Worm (Caenorhabditis elegans): ENCODE results near the gene Y50D4B.1.

Y50D4B.1 gene

DNA sequence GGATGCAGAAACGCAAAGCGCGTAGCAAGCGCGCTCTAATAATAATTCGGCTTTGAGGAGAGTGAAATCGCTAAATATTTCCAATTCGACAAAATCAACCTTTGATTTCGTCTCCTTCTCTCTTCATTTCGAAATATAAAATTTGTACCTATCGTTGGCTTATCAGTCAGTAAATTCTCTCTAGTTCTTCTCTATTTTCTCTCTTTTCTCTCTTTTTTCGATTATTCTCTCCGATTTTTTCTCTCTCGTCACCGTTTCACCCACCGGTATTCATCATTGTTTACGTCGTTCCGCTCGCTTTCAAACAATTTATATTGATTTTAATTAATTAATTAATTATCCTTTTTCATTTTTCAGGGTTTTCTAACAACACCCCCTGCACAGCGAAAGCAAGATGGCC lies 43.2 kb downstream of the Y50D4B.1 start, which contains the start of gene cmd-1:
TSS of gene cmd-1 (plus strand) at position 358 of the 400 bp plus-strand sequence.
- no peak for TF ChIP-seq ceh-31 (tag; optimal IDR thresholded peaks at IDR 0.05)
- TF ChIP-seq unc-55 (GFP tag; optimal IDR thresholded peaks at IDR 0.05): peak; percentile 12

DNA sequence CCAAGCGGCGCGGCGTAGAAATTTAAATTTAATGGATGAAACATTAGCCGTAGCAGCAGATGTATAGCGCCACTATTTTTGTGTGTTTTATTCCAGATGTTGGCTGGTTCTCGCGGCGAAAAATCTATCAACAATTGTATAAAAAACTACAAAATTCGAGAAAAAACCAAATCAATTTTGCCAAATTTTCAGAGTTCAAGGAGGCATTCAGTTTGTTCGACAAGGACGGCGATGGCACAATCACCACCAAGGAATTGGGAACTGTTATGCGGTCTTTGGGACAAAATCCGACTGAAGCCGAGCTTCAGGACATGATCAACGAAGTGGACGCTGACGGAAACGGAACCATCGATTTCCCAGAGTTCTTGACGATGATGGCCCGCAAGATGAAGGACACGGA lies 43.7 kb downstream of the Y50D4B.1 start:
- no peak for TF ChIP-seq hlh-30 (tag; optimal IDR thresholded peaks at IDR 0.05; ENCODE audit: insufficient read depth)
- TF ChIP-seq ceh-34 (tag; optimal IDR thresholded peaks at IDR 0.05): no peak
- no peak for TF ChIP-seq gmeb-2 (tag; optimal IDR thresholded peaks at IDR 0.05)
- no peak for TF ChIP-seq F13H6.1 (tag; optimal IDR thresholded peaks at IDR 0.05)
- TF ChIP-seq elt-2 (tag; optimal IDR thresholded peaks at IDR 0.05): no peak
- TF ChIP-seq lim-6 (tag; optimal IDR thresholded peaks at IDR 0.05): no peak
- TF ChIP-seq lin-11 (tag; optimal IDR thresholded peaks at IDR 0.05): no peak
- TF ChIP-seq eyg-1 (tag; optimal IDR thresholded peaks at IDR 0.05): no peak
- no peak for TF ChIP-seq che-1 (tag; optimal IDR thresholded peaks at IDR 0.05)
- no peak for TF ChIP-seq ceh-14 (tag; optimal IDR thresholded peaks at IDR 0.05)
- TF ChIP-seq pros-1 (tag; optimal IDR thresholded peaks at IDR 0.05): no peak

DNA sequence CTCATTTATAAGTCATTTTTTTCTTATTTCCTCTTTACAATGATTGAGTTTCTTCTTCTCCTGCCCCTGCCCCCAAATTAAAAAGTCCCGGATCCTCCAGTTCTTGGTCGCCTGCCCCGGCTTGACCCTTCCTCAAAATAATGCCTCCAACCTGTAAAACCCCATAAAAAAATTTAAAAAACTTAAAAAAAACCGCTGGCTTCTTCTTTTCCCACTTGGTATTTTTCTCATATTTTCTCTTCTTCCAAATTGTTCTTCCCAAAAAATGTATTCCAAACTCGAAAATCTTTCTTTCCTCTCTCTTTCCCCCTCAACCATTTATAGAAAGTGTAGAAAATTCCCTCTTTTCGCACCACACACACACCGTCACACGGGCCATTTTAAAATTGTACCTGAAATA lies 44.7 kb downstream of the Y50D4B.1 start:
- TF ChIP-seq K02D7.2 (tag; optimal IDR thresholded peaks at IDR 0.05) (no peak), ceh-6 (GFP tag; optimal IDR thresholded peaks at IDR 0.05) (no peak), C38D4.7 (GFP tag; optimal IDR thresholded peaks at IDR 0.05) (no peak), tbx-2 (tag; optimal IDR thresholded peaks at IDR 0.05) (no peak), syd-9 (tag; optimal IDR thresholded peaks at IDR 0.05) (no peak), hlh-13 (GFP tag; optimal IDR thresholded peaks at IDR 0.05) (no peak), hlh-15 (tag; optimal IDR thresholded peaks at IDR 0.05) (no peak), che-1 (tag; optimal IDR thresholded peaks at IDR 0.05) (no peak), hlh-8 (tag; optimal IDR thresholded peaks at IDR 0.05) (no peak), ref-2 (tag; optimal IDR thresholded peaks at IDR 0.05) (no peak), pha-2 (tag; optimal IDR thresholded peaks at IDR 0.05) (no peak), mec-3 (tag; optimal IDR thresholded peaks at IDR 0.05; ENCODE audit: borderline replicate concordance) (no peak), unc-86 (tag; optimal IDR thresholded peaks at IDR 0.05) (no peak), elt-2 (tag; optimal IDR thresholded peaks at IDR 0.05) (no peak), nfya-1 (tag; optimal IDR thresholded peaks at IDR 0.05) (no peak), pax-1 (tag; optimal IDR thresholded peaks at IDR 0.05) (no peak), hlh-30 (tag; optimal IDR thresholded peaks at IDR 0.05; ENCODE audit: insufficient read depth) (no peak), ceh-9 (tag; optimal IDR thresholded peaks at IDR 0.05) (no peak), dve-1 (tag; optimal IDR thresholded peaks at IDR 0.05) (no peak)

DNA sequence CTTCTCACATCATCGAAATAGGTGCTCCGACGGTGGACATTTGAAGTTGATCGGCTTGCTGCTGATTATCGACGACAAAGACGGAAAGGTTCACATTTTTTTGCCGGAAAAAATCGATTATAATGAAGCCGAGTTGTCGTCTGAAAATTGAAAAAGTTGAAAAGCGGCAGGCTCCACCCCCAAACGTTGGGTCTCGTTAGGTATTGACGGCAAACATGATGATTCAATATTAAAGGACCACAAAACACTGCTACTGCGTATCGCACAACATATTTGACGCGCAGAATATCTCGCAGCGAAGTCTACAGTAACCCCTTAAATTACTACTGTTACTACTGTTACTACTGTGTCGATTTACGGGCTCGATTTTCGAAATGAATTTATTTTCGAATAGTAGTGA lies 45.5 kb downstream of the Y50D4B.1 start:
- TF ChIP-seq ama-1 (optimal IDR thresholded peaks at IDR 0.05) (peak; percentile 56), Y22D7AL.16 (tag; optimal IDR thresholded peaks at IDR 0.05) (no peak)

DNA sequence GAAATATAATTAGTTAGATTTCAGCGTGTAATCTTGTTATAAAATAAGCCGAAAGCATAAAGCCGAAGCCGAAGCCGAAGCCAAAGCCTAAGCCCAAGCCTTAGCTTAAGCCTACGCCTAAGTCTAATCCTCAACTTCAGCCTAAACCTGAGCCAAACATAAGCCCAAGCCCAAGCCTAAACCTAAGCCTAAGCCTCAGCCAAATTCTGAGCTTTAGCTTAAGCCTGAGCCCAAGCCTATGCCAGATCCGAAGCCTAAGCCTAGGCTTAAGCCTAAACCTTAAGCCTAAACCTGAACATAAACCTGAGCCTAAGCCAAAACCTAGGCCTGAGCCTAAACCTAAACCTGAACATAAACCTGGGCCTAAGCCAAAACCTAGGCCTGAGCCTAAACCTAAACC lies 48.0 kb downstream of the Y50D4B.1 start:
- TF ChIP-seq tbx-2 (tag; optimal IDR thresholded peaks at IDR 0.05) (no peak), dve-1 (tag; optimal IDR thresholded peaks at IDR 0.05) (peak; percentile 79)

DNA sequence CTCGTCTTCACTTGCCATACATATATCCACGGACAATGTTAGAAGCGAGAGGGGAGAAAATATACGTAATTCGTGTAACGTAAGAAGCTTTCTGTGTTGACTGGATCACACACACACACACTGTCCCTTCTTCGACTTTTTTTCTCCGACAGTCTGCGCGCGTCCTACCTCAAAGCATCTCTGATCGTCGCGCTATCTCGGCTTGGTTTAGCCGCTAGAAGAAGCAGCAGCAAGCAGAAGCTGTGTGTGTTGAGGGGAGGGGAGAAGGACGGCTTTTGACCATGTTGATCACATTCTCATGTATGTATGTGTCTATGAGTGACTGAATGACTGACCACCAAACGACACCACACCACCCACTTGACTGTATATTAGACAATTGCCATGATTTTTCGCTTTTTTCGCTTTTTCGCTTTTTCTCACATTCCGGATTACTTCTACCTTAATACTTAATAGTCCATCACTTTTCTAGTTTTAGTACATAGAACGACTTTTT lies 51.5 kb downstream of the Y50D4B.1 start, which contains the start of gene T21H3.5:
TSS of gene T21H3.5 (minus strand) at position 98 of the 496 bp plus-strand sequence.
- no peak for TF ChIP-seq K02D7.2 (tag; optimal IDR thresholded peaks at IDR 0.05)
- TF ChIP-seq lin-11 (tag; optimal IDR thresholded peaks at IDR 0.05): no peak
- no peak for TF ChIP-seq sdc-2 (tag; optimal IDR thresholded peaks at IDR 0.05)
- no peak for TF ChIP-seq sox-2 (GFP tag; IDR thresholded peaks at IDR 0.05)
- no peak for TF ChIP-seq pat-9 (tag; optimal IDR thresholded peaks at IDR 0.05)
- no peak for TF ChIP-seq che-1 (tag; optimal IDR thresholded peaks at IDR 0.05)
- TF ChIP-seq ttx-3 (tag; optimal IDR thresholded peaks at IDR 0.05): no peak
- no peak for TF ChIP-seq ceh-18 (tag; optimal IDR thresholded peaks at IDR 0.05)
- no peak for TF ChIP-seq mec-3 (tag; optimal IDR thresholded peaks at IDR 0.05; ENCODE audit: borderline replicate concordance)
- no peak for TF ChIP-seq pax-1 (tag; optimal IDR thresholded peaks at IDR 0.05)
- no peak for TF ChIP-seq ceh-30 (tag; optimal IDR thresholded peaks at IDR 0.05)
- no peak for TF ChIP-seq elt-2 (tag; optimal IDR thresholded peaks at IDR 0.05)
- no peak for TF ChIP-seq ceh-19 (GFP tag; optimal IDR thresholded peaks at IDR 0.05)
- no peak for TF ChIP-seq ceh-31 (tag; optimal IDR thresholded peaks at IDR 0.05)
- TF ChIP-seq ama-1 (optimal IDR thresholded peaks at IDR 0.05): no peak
- no peak for TF ChIP-seq ref-2 (tag; optimal IDR thresholded peaks at IDR 0.05)
- no peak for TF ChIP-seq tbx-7 (tag; optimal IDR thresholded peaks at IDR 0.05)

All from whole organism, late embryonic.